Worm (Caenorhabditis elegans) whole organism, young adult: ENCODE results near the gene klp-13.
A peak's percentile ranks its signal among the peaks of the same experiment; 100 is the strongest.

Experiments used
- C17E4.6 ChIP-seq: fragments of 200-800 bp; sonication (Bioruptor generic); IDR thresholded peaks from 2 replicates; pipeline ENCODE4 v1.3.6; 2022; ENCODE audit warnings: missing genetic modification reagents, missing genetic modification characterization, missing compliant biosample characterization
- F23B12.7 ChIP-seq: sonication (generic microtip); optimal IDR thresholded peaks from 2 replicates; lab custom pipeline; 2017; ENCODE audit warnings: missing genetic modification characterization, mild to moderate bottlenecking, missing compliant biosample characterization, antibody characterized with exemption, moderate library complexity; ENCODE audit not compliant: insufficient read depth
- F37B4.10 ChIP-seq: fragments of 200-800 bp; sonication (Bioruptor generic); IDR thresholded peaks from 2 replicates; pipeline ENCODE4 v1.3.6; 2022; ENCODE audit warnings: missing genetic modification characterization, missing compliant biosample characterization
- F52B5.7 ChIP-seq: sonication (generic microtip); optimal IDR thresholded peaks from 2 replicates; lab custom pipeline; 2016; ENCODE audit warnings: mild to moderate bottlenecking, missing genetic modification characterization, missing compliant biosample characterization
- K11D2.4 ChIP-seq: fragments of 200-800 bp; sonication (Bioruptor generic); IDR thresholded peaks from 2 replicates; pipeline ENCODE4 v1.3.6; 2022; ENCODE audit warnings: missing genetic modification reagents, missing genetic modification characterization, missing compliant biosample characterization
- K12H6.12 ChIP-seq: fragments of 200-800 bp; sonication (Bioruptor generic); optimal IDR thresholded peaks from 2 replicates; lab custom pipeline; 2018; ENCODE audit warnings: mild to moderate bottlenecking, missing genetic modification characterization, missing compliant biosample characterization
- T26A5.8 ChIP-seq: sonication (generic microtip); optimal IDR thresholded peaks from 2 replicates; lab custom pipeline; 2016; ENCODE audit warnings: missing genetic modification characterization, missing compliant biosample characterization
- Y53G8AR.9 ChIP-seq: fragments of 200-800 bp; sonication (Bioruptor generic); conservative IDR thresholded peaks from 2 replicates; pipeline ENCODE4 v1.3.6; 2022; ENCODE audit warnings: missing genetic modification reagents, missing genetic modification characterization, missing compliant biosample characterization
- Y67H2A.10 ChIP-seq: fragments of 200-800 bp; sonication (Bioruptor generic); conservative IDR thresholded peaks from 2 replicates; pipeline ENCODE4 v1.3.6; 2022; ENCODE audit warnings: missing genetic modification reagents, missing genetic modification characterization, missing compliant biosample characterization
- attf-5 ChIP-seq: fragments of 200-800 bp; sonication (Bioruptor generic); optimal IDR thresholded peaks from 2 replicates; lab custom pipeline; 2018; ENCODE audit warnings: mild to moderate bottlenecking, missing genetic modification characterization, missing compliant biosample characterization
- ccch-3 ChIP-seq: fragments of 200-800 bp; sonication (Bioruptor generic); optimal IDR thresholded peaks from 2 replicates; lab custom pipeline; 2018; ENCODE audit warnings: mild to moderate bottlenecking, missing genetic modification characterization, missing compliant biosample characterization
- cebp-1 ChIP-seq, 2 experiments: fragments of 200-800 bp in 1 of 2; sonication (Bioruptor generic) in 1 of 2; sonication (generic microtip) in 1 of 2; IDR thresholded peaks in 1 of 2; optimal IDR thresholded peaks in 1 of 2; 2 replicates each; pipeline versions ENCODE4 v1.3.6 to Lab custom; 2017 to 2022; ENCODE audit warnings: missing compliant biosample characterization in 2 of 2, missing genetic modification characterization in 2 of 2, mild to moderate bottlenecking in 1 of 2, missing genetic modification reagents in 1 of 2, moderate library complexity in 1 of 2
- ceh-27 ChIP-seq: fragments of 200-800 bp; sonication (Bioruptor generic); optimal IDR thresholded peaks from 2 replicates; lab custom pipeline; 2018; ENCODE audit warnings: mild to moderate bottlenecking, missing genetic modification characterization, moderate library complexity, missing compliant biosample characterization
- chd-7 ChIP-seq: sonication (generic microtip); optimal IDR thresholded peaks from 2 replicates; lab custom pipeline; 2016; ENCODE audit warnings: mild to moderate bottlenecking, missing genetic modification characterization, moderate library complexity, missing compliant biosample characterization
- die-1 ChIP-seq: sonication (generic microtip); optimal IDR thresholded peaks from 2 replicates; lab custom pipeline; 2016; ENCODE audit warnings: missing genotype, mild to moderate bottlenecking, missing genetic modification characterization, missing compliant biosample characterization
- dox-1 ChIP-seq: fragments of 200-800 bp; sonication (Bioruptor generic); IDR thresholded peaks from 2 replicates; pipeline ENCODE4 v1.3.6; 2022; ENCODE audit warnings: missing genetic modification reagents, missing genetic modification characterization, missing compliant biosample characterization
- dpl-1 ChIP-seq: fragments of 150-350 bp; optimal IDR thresholded peaks from 2 replicates; lab custom pipeline; 2014; ENCODE audit warnings: missing biosample characterization, missing genetic modification reagents, missing genetic modification characterization
- efl-1 ChIP-seq: fragments of 150-350 bp; optimal IDR thresholded peaks from 2 replicates; lab custom pipeline; 2014; ENCODE audit warnings: missing biosample characterization, missing genetic modification reagents, missing genetic modification characterization
- egl-44 ChIP-seq: fragments of 200-800 bp; sonication (Bioruptor generic); IDR thresholded peaks from 2 replicates; pipeline ENCODE4 v1.3.6; 2022; ENCODE audit warnings: missing genetic modification reagents, missing genetic modification characterization, missing compliant biosample characterization
- ekl-4 ChIP-seq: fragments of 200-800 bp; sonication (Bioruptor generic); IDR thresholded peaks from 2 replicates; pipeline ENCODE4 v1.3.6; 2022; ENCODE audit warnings: missing genetic modification reagents, missing genetic modification characterization, missing compliant biosample characterization
- ets-4 ChIP-seq: fragments of 200-800 bp; sonication (Bioruptor generic); optimal IDR thresholded peaks from 2 replicates; lab custom pipeline; 2018; ENCODE audit warnings: mild to moderate bottlenecking, missing genetic modification characterization, missing compliant biosample characterization
- gei-17 ChIP-seq: fragments of 200-800 bp; sonication (Bioruptor generic); optimal IDR thresholded peaks from 2 replicates; lab custom pipeline; 2018; ENCODE audit warnings: mild to moderate bottlenecking, missing genetic modification characterization, missing compliant biosample characterization
- hlh-12 ChIP-seq: sonication (generic microtip); optimal IDR thresholded peaks from 2 replicates; lab custom pipeline; 2016; ENCODE audit warnings: missing genetic modification characterization, missing compliant biosample characterization
- hlh-26 ChIP-seq: fragments of 200-800 bp; sonication (Bioruptor generic); conservative IDR thresholded peaks from 2 replicates; pipeline ENCODE4 v1.3.6; 2022; ENCODE audit warnings: missing genetic modification reagents, missing genetic modification characterization, missing compliant biosample characterization
- hmg-1.2 ChIP-seq: fragments of 200-800 bp; sonication (Bioruptor generic); IDR thresholded peaks from 2 replicates; pipeline ENCODE4 v1.3.6; 2022; ENCODE audit warnings: missing genetic modification reagents, missing genetic modification characterization, missing compliant biosample characterization
- hsf-1 ChIP-seq: fragments of 200-800 bp; sonication (Bioruptor generic); IDR thresholded peaks from 2 replicates; pipeline ENCODE4 v1.3.6; 2022; ENCODE audit warnings: missing genetic modification reagents, missing genetic modification characterization, missing compliant biosample characterization
- let-607 ChIP-seq, 2 experiments: fragments of 200-800 bp in 1 of 2; sonication (Bioruptor generic) in 1 of 2; sonication (generic microtip) in 1 of 2; optimal IDR thresholded peaks; 2 replicates each; lab custom pipeline; 2016 to 2018; ENCODE audit warnings: mild to moderate bottlenecking in 2 of 2, missing compliant biosample characterization in 2 of 2, missing genetic modification characterization in 2 of 2, moderate library complexity in 2 of 2, missing genotype in 1 of 2
- lin-35 ChIP-seq, 3 experiments: fragments of 150-350 bp in 2 of 3; sonication (generic microtip) in 1 of 3; optimal IDR thresholded peaks; 2 replicates each; lab custom pipeline; 2014 to 2018; ENCODE audit warnings: missing biosample characterization in 3 of 3, missing genetic modification characterization in 3 of 3, missing genetic modification reagents in 3 of 3
- lsl-1 ChIP-seq: fragments of 200-800 bp; sonication (Bioruptor generic); optimal IDR thresholded peaks from 2 replicates; lab custom pipeline; 2018; ENCODE audit warnings: mild to moderate bottlenecking, missing genetic modification characterization, moderate library complexity, missing compliant biosample characterization
- madf-10 ChIP-seq: sonication (generic microtip); optimal IDR thresholded peaks from 2 replicates; lab custom pipeline; 2016; ENCODE audit warnings: mild to moderate bottlenecking, missing genetic modification characterization, missing compliant biosample characterization
- madf-3 ChIP-seq: fragments of 200-800 bp; sonication (Bioruptor generic); IDR thresholded peaks from 2 replicates; pipeline ENCODE4 v1.3.6; 2022; ENCODE audit warnings: missing genetic modification reagents, missing genetic modification characterization, missing compliant biosample characterization
- madf-6 ChIP-seq: fragments of 200-800 bp; sonication (Bioruptor generic); IDR thresholded peaks from 2 replicates; pipeline ENCODE4 v1.3.6; 2022; ENCODE audit warnings: missing genetic modification reagents, missing genetic modification characterization, missing compliant biosample characterization
- madf-8 ChIP-seq: fragments of 200-800 bp; sonication (Bioruptor generic); conservative IDR thresholded peaks from 2 replicates; pipeline ENCODE4 v1.3.6; 2022; ENCODE audit warnings: missing genetic modification reagents, missing genetic modification characterization, missing compliant biosample characterization
- mcd-1 ChIP-seq: fragments of 200-800 bp; sonication (Bioruptor generic); IDR thresholded peaks from 2 replicates; pipeline ENCODE4 v1.3.6; 2022; ENCODE audit warnings: missing genetic modification reagents, missing genetic modification characterization, missing compliant biosample characterization
- nfyb-1 ChIP-seq: fragments of 200-800 bp; sonication (Bioruptor generic); IDR thresholded peaks from 2 replicates; pipeline ENCODE4 v1.3.6; 2022; ENCODE audit warnings: missing genetic modification reagents, missing genetic modification characterization, missing compliant biosample characterization
- pbrm-1 ChIP-seq: fragments of 200-800 bp; sonication (Bioruptor generic); IDR thresholded peaks from 2 replicates; pipeline ENCODE4 v1.3.6; 2022; ENCODE audit warnings: missing genetic modification reagents, missing genetic modification characterization, missing compliant biosample characterization
- rec-8 ChIP-seq, 2 experiments: sonication (generic microtip); optimal IDR thresholded peaks; 2 replicates each; lab custom pipeline; 2016; ENCODE audit warnings: mild to moderate bottlenecking in 2 of 2, missing genetic modification characterization in 2 of 2, missing genetic modification reagents in 2 of 2, missing genotype in 2 of 2, missing biosample characterization in 1 of 2, missing compliant biosample characterization in 1 of 2, moderate library complexity in 1 of 2
- rpc-1 ChIP-seq, 2 experiments: fragments of 150-350 bp in 1 of 2; sonication (generic microtip) in 1 of 2; optimal IDR thresholded peaks; 2 replicates each; lab custom pipeline; 2014 to 2018; ENCODE audit warnings: missing biosample characterization in 1 of 2, missing genetic modification characterization in 1 of 2, missing genetic modification reagents in 1 of 2, missing genotype in 1 of 2
- snpc-3.4 ChIP-seq: sonication (generic microtip); optimal IDR thresholded peaks from 2 replicates; lab custom pipeline; 2017; ENCODE audit warnings: missing genetic modification characterization, mild to moderate bottlenecking, missing compliant biosample characterization, antibody characterized with exemption, moderate library complexity, missing genotype, missing genetic modification reagents
- snpc-4 ChIP-seq, 5 experiments: fragments of 150-350 bp in 1 of 5; sonication (generic microtip) in 4 of 5; optimal IDR thresholded peaks; 2 replicates each; lab custom pipeline; 2014 to 2018; ENCODE audit warnings: missing genetic modification characterization in 5 of 5, missing biosample characterization in 3 of 5, antibody characterized with exemption in 2 of 5, mild to moderate bottlenecking in 2 of 5, missing compliant biosample characterization in 2 of 5, missing genotype in 2 of 5, moderate library complexity in 2 of 5, missing genetic modification reagents in 1 of 5
- somi-1 ChIP-seq: fragments of 200-800 bp; sonication (Bioruptor generic); optimal IDR thresholded peaks from 2 replicates; lab custom pipeline; 2018; ENCODE audit warnings: mild to moderate bottlenecking, missing genetic modification characterization, missing compliant biosample characterization
- tbp1 ChIP-seq: fragments of 200-800 bp; sonication (Bioruptor generic); optimal IDR thresholded peaks from 2 replicates; lab custom pipeline; 2018; ENCODE audit warnings: mild to moderate bottlenecking, missing genetic modification characterization, missing compliant biosample characterization
- unc-62 ChIP-seq: fragments of 150-350 bp; optimal IDR thresholded peaks from 2 replicates; lab custom pipeline; 2014; ENCODE audit warnings: missing biosample characterization, missing genetic modification reagents, missing genetic modification characterization
- zfh-2 ChIP-seq: fragments of 200-800 bp; sonication (Bioruptor generic); conservative IDR thresholded peaks from 2 replicates; pipeline ENCODE4 v1.3.6; 2022; ENCODE audit warnings: missing genetic modification reagents, missing genetic modification characterization, missing compliant biosample characterization
- ztf-18 ChIP-seq: sonication (generic microtip); optimal IDR thresholded peaks from 2 replicates; lab custom pipeline; 2016; ENCODE audit warnings: missing genotype, mild to moderate bottlenecking, missing genetic modification characterization, missing compliant biosample characterization
- ztf-26 ChIP-seq: sonication (generic microtip); optimal IDR thresholded peaks from 2 replicates; lab custom pipeline; 2017; ENCODE audit warnings: missing genetic modification characterization, missing compliant biosample characterization

klp-13 gene

DNA sequence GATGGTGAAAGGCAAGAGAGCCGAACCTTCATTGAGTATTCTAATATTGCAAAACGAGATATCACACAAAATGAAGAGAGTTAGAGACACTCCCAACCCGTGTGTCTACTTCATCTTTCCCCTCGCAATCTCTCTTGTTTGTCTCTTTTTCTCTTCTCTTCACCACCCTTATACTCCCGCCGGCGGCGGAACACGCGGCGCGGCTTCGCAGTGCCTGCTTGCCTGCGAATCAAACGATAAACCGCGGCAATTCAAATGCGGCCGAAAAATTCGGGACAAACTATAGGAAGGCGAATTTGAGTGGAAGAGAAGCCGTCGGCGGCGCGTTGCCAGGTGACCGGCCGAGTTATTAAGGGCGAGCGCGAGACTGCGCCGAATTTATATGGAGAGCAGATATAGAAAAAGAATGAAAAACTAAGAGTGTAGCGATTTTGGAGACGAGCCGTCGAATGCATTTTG, at the start of gene klp-13:
Gene klp-13 (plus strand): TSS at position 409 of the 459 bp plus-strand sequence.
- TF ChIP-seq zfh-2 (peak; percentile 97), rec-8 (tag; optimal IDR thresholded peaks at IDR 0.05; lab: Kevin White, UChicago) (no peak), madf-6 (GFP tag; lab: Robert Waterston, UW) (peak; percentile 61; the same call in 1 of the 2 replicates), attf-5 (GFP tag; lab: Kevin White, UChicago) (peak; percentile 82), F23B12.7 (tag; lab: Kevin White, UChicago) (peak; percentile 50), let-607 (tag; optimal IDR thresholded peaks at IDR 0.05; lab: Kevin White, UChicago) (peak; percentile 30 to 83), madf-10 (peak; percentile 98), lin-35 (GFP tag; optimal IDR thresholded peaks at IDR 0.05; lab: Kevin White, UChicago) (peak in 1 of 3 experiments; percentile 83), ztf-18 (tag; lab: Kevin White, UChicago) (peak; percentile 30), ccch-3 (GFP tag; lab: Kevin White, UChicago) (no peak), mcd-1 (GFP tag; lab: Robert Waterston, UW) (peak; percentile 60), dox-1 (GFP tag; lab: Robert Waterston, UW) (peak; percentile 65; the same call in 1 of the 2 replicates), dpl-1 (peak; percentile 51), hlh-12 (tag; lab: Kevin White, UChicago) (no peak), cebp-1 (GFP tag; IDR thresholded peaks at IDR 0.05; lab: Robert Waterston, UW) (no peak), cebp-1 (tag; optimal IDR thresholded peaks at IDR 0.05; lab: Kevin White, UChicago) (no peak), K11D2.4 (GFP tag; lab: Robert Waterston, UW) (peak; percentile 67), ets-4 (GFP tag; lab: Kevin White, UChicago) (peak; percentile 38), efl-1 (GFP tag; lab: Kevin White, UChicago) (peak; percentile 70), tbp1 (peak; percentile 52), Y53G8AR.9 (GFP tag; lab: Robert Waterston, UW) (peak; percentile 33; the same call in 1 of the 2 replicates), snpc-3.4 (tag; lab: Kevin White, UChicago) (no peak), lsl-1 (GFP tag; lab: Kevin White, UChicago) (no peak), chd-7 (tag; lab: Kevin White, UChicago) (peak; percentile 64), T26A5.8 (tag; lab: Kevin White, UChicago) (no peak), unc-62 (GFP tag; lab: Kevin White, UChicago) (no peak), rpc-1 (optimal IDR thresholded peaks at IDR 0.05; lab: Kevin White, UChicago) (no peak), rpc-1 (tag; optimal IDR thresholded peaks at IDR 0.05; lab: Kevin White, UChicago) (no peak), K12H6.12 (tag; lab: Kevin White, UChicago) (peak; percentile 90), snpc-4 (GFP tag; optimal IDR thresholded peaks at IDR 0.05; lab: Kevin White, UChicago) (no peak), snpc-4 (tag; optimal IDR thresholded peaks at IDR 0.05; lab: Kevin White, UChicago) (peak in 1 of 4 experiments; percentile 57), hlh-26 (no peak), F37B4.10 (GFP tag; lab: Robert Waterston, UW) (0 out of 2 replicates have a peak, but pooled peaks have one; percentile 86), nfyb-1 (GFP tag; lab: Robert Waterston, UW) (peak; percentile 77), F52B5.7 (tag; lab: Kevin White, UChicago) (no peak), ceh-27 (GFP tag; lab: Kevin White, UChicago) (peak; percentile 88), gei-17 (peak; percentile 45), die-1 (tag; lab: Kevin White, UChicago) (peak; percentile 11), hmg-1.2 (GFP tag; lab: Robert Waterston, UW) (peak; percentile 87), somi-1 (GFP tag; lab: Kevin White, UChicago) (peak; percentile 16), C17E4.6 (GFP tag; lab: Robert Waterston, UW) (no peak), egl-44 (peak; percentile 41; the same call in 1 of the 2 replicates), ekl-4 (GFP tag; lab: Robert Waterston, UW) (peak; percentile 81), madf-3 (GFP tag; lab: Robert Waterston, UW) (peak; percentile 89), Y67H2A.10 (GFP tag; lab: Robert Waterston, UW) (0 out of 2 replicates have a peak, but pooled peaks have one; percentile 49), ztf-26 (peak; percentile 10), madf-8 (no peak), hsf-1 (GFP tag; lab: Robert Waterston, UW) (no peak), pbrm-1 (GFP tag; lab: Robert Waterston, UW) (peak; percentile 48; the same call in 1 of the 2 replicates)
